Fruit fly (Drosophila melanogaster) whole organism, wandering third instar larva: ENCODE results near the gene Delta.

Source experiments
- Dfd ChIP-seq: fragments of >200 bp; optimal IDR thresholded peaks from 2 replicates; lab custom pipeline; 2017; ENCODE audit warnings: missing biosample characterization, missing genetic modification characterization
- Myc ChIP-seq: fragments of >200 bp; optimal IDR thresholded peaks from 2 replicates; lab custom pipeline; 2017
- Rel ChIP-seq, 2 experiments: fragments of 200-800 bp; sonication (Bioruptor generic) in 1 of 2; optimal IDR thresholded peaks; 2 replicates in 1 of 2; 3 replicates in 1 of 2; lab custom pipeline; 2016 to 2019; ENCODE audit warnings: mild to moderate bottlenecking in 2 of 2, missing biosample characterization in 2 of 2, missing genetic modification characterization in 2 of 2, moderate library complexity in 1 of 2
- br ChIP-seq: fragments of 200-800 bp; sonication (Bioruptor generic); optimal IDR thresholded peaks from 2 replicates; lab custom pipeline; 2016; ENCODE audit warnings: missing biosample characterization, missing genetic modification characterization
- dmrt93B ChIP-seq: fragments of 200-800 bp; sonication (Bioruptor generic); optimal IDR thresholded peaks from 2 replicates; lab custom pipeline; 2018; ENCODE audit warnings: missing biosample characterization, mild to moderate bottlenecking, missing genetic modification characterization
- dsf ChIP-seq: sonication (Bioruptor generic); optimal IDR thresholded peaks from 2 replicates; lab custom pipeline; 2016; ENCODE audit warnings: missing biosample characterization, missing genetic modification characterization, borderline replicate concordance
- fru ChIP-seq: fragments of 200-800 bp; sonication (Bioruptor generic); optimal IDR thresholded peaks from 3 replicates; lab custom pipeline; 2016; ENCODE audit warnings: missing biosample characterization, mild to moderate bottlenecking, missing genetic modification characterization
- psq ChIP-seq: fragments of 200-800 bp; sonication (Bioruptor generic); optimal IDR thresholded peaks from 3 replicates; lab custom pipeline; 2017; ENCODE audit warnings: missing biosample characterization, mild to moderate bottlenecking, missing genetic modification characterization, moderate library complexity
- rgr ChIP-seq: fragments of 200-800 bp; sonication (Bioruptor generic); optimal IDR thresholded peaks from 3 replicates; lab custom pipeline; 2016; ENCODE audit warnings: missing biosample characterization, mild to moderate bottlenecking, missing genetic modification characterization

DNA sequence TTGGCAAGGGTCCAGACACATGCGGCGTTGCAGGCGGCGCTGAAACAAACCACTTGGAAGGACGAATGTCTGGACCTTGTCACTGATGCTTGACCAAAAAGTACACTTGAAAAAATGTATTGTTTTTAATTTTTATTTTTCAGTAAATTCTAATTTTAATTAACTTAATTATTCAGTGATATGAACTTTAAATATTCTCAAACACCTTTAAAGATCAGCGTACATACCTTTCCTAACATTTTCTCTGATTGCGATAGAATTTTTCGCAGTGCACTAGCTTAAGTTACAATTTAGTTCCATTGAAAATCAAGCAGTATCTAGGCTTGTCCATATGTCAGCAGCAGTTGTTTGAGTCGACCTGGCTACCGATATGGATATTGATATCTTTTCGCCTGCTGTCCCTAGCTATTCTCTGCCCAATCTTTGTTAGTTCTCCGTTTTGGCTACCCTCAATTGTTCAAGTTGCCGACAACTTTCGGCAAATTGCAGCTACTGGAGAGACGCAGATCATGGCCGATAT lies 13.2 kb upstream of the Delta start:
- TF ChIP-seq rgr (GFP tag; lab: Kevin White, UChicago) (no peak), Myc (lab: Kevin White, UChicago) (no peak), fru (GFP tag; lab: Kevin White, UChicago) (no peak), Rel (GFP tag; optimal IDR thresholded peaks at IDR 0.05; lab: Kevin White, UChicago) (no peak), Rel (tag; optimal IDR thresholded peaks at IDR 0.05; lab: Kevin White, UChicago) (no peak), dsf (GFP tag; lab: Kevin White, UChicago) (no peak), dmrt93B (GFP tag; lab: Kevin White, UChicago) (no peak), br (no peak), psq (GFP tag; lab: Kevin White, UChicago) (no peak), Dfd (no peak)
